Fruit fly (Drosophila melanogaster): ENCODE measurements around the gene Hr39.
A peak's percentile ranks its signal among the peaks of the same experiment; 100 is the strongest.

Gene Hr39

dm6 chr2L:21219640-21220085, 17.4 kb upstream of the Hr39 start (continued):
- TF ChIP-seq Med (GFP tag) (peak; percentile 71), crp (GFP tag; optimal IDR thresholded peaks at IDR 0.05) (peak in 1 of 2 experiments; percentile 60), CG2678 (tag; optimal IDR thresholded peaks at IDR 0.05) (no peak), sens (GFP tag) (peak; percentile 70), aop (GFP tag; IDR thresholded peaks at IDR 0.05) (no peak), exex (tag; optimal IDR thresholded peaks at IDR 0.05) (peak; percentile 1), insv (GFP tag; optimal IDR thresholded peaks at IDR 0.05) (no peak), Dfd (GFP tag; optimal IDR thresholded peaks at IDR 0.05) (no peak), CG1603 (tag; optimal IDR thresholded peaks at IDR 0.05) (peak; percentile 25), Aef1 (GFP tag; IDR thresholded peaks at IDR 0.05) (no peak), CG1529 (GFP tag; optimal IDR thresholded peaks at IDR 0.05) (no peak), CG2120 (GFP tag; optimal IDR thresholded peaks at IDR 0.05) (peak; percentile 6), Drgx (GFP tag; IDR thresholded peaks at IDR 0.05) (0 out of 2 replicates have a peak, but pooled peaks have one; percentile 28), CG3281 (GFP tag; optimal IDR thresholded peaks at IDR 0.05) (peak; percentile 36), CG12071 (GFP tag; optimal IDR thresholded peaks at IDR 0.05) (no peak), Dbx (GFP tag; IDR thresholded peaks at IDR 0.05) (peak; percentile 28; the same call in 1 of the 3 replicates), CG4707 (GFP tag; optimal IDR thresholded peaks at IDR 0.05) (peak; percentile 29), CG15479 (GFP tag; optimal IDR thresholded peaks at IDR 0.05) (peak; percentile 39), row (GFP tag; IDR thresholded peaks at IDR 0.05) (peak; percentile 50), stc (GFP tag; IDR thresholded peaks at IDR 0.05) (peak; percentile 29; the same call in 1 of the 2 replicates), shn (GFP tag; optimal IDR thresholded peaks at IDR 0.05) (peak; percentile 0), CG8290 (GFP tag; optimal IDR thresholded peaks at IDR 0.05) (no peak), CG8290 (tag; optimal IDR thresholded peaks at IDR 0.05) (peak in 1 of 2 experiments; percentile 47), CG1792 (GFP tag; optimal IDR thresholded peaks at IDR 0.05) (no peak), kay (GFP tag; optimal IDR thresholded peaks at IDR 0.05) (no peak), abd-A (tag; optimal IDR thresholded peaks at IDR 0.05) (peak; percentile 18), sob (GFP tag; IDR thresholded peaks at IDR 0.05) (0 out of 2 replicates have a peak, but pooled peaks have one; percentile 13), tx (GFP tag; optimal IDR thresholded peaks at IDR 0.05) (no peak), sug (tag; optimal IDR thresholded peaks at IDR 0.05) (peak; percentile 52), cwo (GFP tag; optimal IDR thresholded peaks at IDR 0.05) (peak; percentile 29), mirr (GFP tag; optimal IDR thresholded peaks at IDR 0.05) (peak; percentile 22), CG6813 (GFP tag; optimal IDR thresholded peaks at IDR 0.05) (peak; percentile 3), rib (GFP tag; IDR thresholded peaks at IDR 0.05) (peak; percentile 17; the same call in 1 of the 2 replicates), CG11085 (GFP tag; IDR thresholded peaks at IDR 0.05) (no peak), chinmo (GFP tag; IDR thresholded peaks at IDR 0.05; ENCODE audit: partially characterized antibody) (0 out of 4 replicates have a peak, but pooled peaks have one; percentile 61), ci (GFP tag; IDR thresholded peaks at IDR 0.05) (0 out of 3 replicates have a peak, but pooled peaks have one; percentile 17), ftz-f1 (GFP tag; optimal IDR thresholded peaks at IDR 0.05) (peak; percentile 11), CG34376 (GFP tag; optimal IDR thresholded peaks at IDR 0.05) (peak; percentile 53), B-H2 (GFP tag; optimal IDR thresholded peaks at IDR 0.05) (peak; percentile 34), Ets65A (GFP tag) (no peak), usp (GFP tag; optimal IDR thresholded peaks at IDR 0.05) (no peak), pzg (GFP tag; optimal IDR thresholded peaks at IDR 0.05) (no peak), pfk (GFP tag; optimal IDR thresholded peaks at IDR 0.05) (peak; percentile 42)
